ENCODE assay signal across 3 fruit fly cellular contexts in genomic region chr3R:32022088-32022487, dm6.
A peak's percentile ranks its signal among the peaks of the same experiment; 100 is the strongest.
TF ChIP-seq lines count a peak whose summit lies in the region.

No protein-coding gene starts in this region.

- TF ChIP-seq CTCF in whole organism, embryonic (GFP tag; optimal IDR thresholded peaks at IDR 0.05; lab: Kevin White, UChicago), result no peak

TF ChIP-seq in whole organism, embryonic, 481 proteins besides CTCF, POLR2A, EP300 and RAD21:
- TF ChIP-seq exex (tag; optimal IDR thresholded peaks at IDR 0.05; lab: Kevin White, UChicago) (no peak), CG1792 (GFP tag; optimal IDR thresholded peaks at IDR 0.05; lab: Kevin White, UChicago) (no peak), CG12659 (GFP tag; optimal IDR thresholded peaks at IDR 0.05; lab: Kevin White, UChicago) (no peak), B-H2 (GFP tag; optimal IDR thresholded peaks at IDR 0.05; lab: Kevin White, UChicago) (peak; percentile 34), CG18764 (GFP tag; optimal IDR thresholded peaks at IDR 0.05; lab: Kevin White, UChicago) (no peak), ase (GFP tag; IDR thresholded peaks at IDR 0.05; lab: Robert Waterston, UW) (no peak), grn (GFP tag; optimal IDR thresholded peaks at IDR 0.05; lab: Kevin White, UChicago) (peak; percentile 47), CG9609 (GFP tag; optimal IDR thresholded peaks at IDR 0.05; lab: Kevin White, UChicago) (no peak), sens (GFP tag; lab: Kevin White, UChicago) (peak; percentile 73), CG6654 (GFP tag; optimal IDR thresholded peaks at IDR 0.05; lab: Kevin White, UChicago) (no peak), eve (GFP tag; optimal IDR thresholded peaks at IDR 0.05; lab: Kevin White, UChicago) (peak in 1 of 2 experiments; percentile 33), CG14050 (GFP tag; IDR thresholded peaks at IDR 0.05; lab: Robert Waterston, UW) (no peak), Bdp1 (GFP tag; optimal IDR thresholded peaks at IDR 0.05; lab: Kevin White, UChicago) (no peak), CG10209 (GFP tag; optimal IDR thresholded peaks at IDR 0.05; lab: Kevin White, UChicago) (peak; percentile 20), Med (GFP tag; lab: Kevin White, UChicago) (peak; percentile 59), scrt (GFP tag; optimal IDR thresholded peaks at IDR 0.05; lab: Kevin White, UChicago) (no peak), CG13424 (tag; optimal IDR thresholded peaks at IDR 0.05; lab: Kevin White, UChicago) (no peak), Kr (GFP tag; optimal IDR thresholded peaks at IDR 0.05; lab: Kevin White, UChicago) (no peak), CG3065 (GFP tag; optimal IDR thresholded peaks at IDR 0.05; lab: Kevin White, UChicago) (no peak), CG15073 (GFP tag; optimal IDR thresholded peaks at IDR 0.05; lab: Kevin White, UChicago) (no peak), C15 (GFP tag; IDR thresholded peaks at IDR 0.05; lab: Robert Waterston, UW) (no peak), sd (tag; optimal IDR thresholded peaks at IDR 0.05; lab: Kevin White, UChicago) (peak; percentile 38), Optix (GFP tag; IDR thresholded peaks at IDR 0.05; lab: Robert Waterston, UW) (no peak), CG12769 (tag; optimal IDR thresholded peaks at IDR 0.05; lab: Kevin White, UChicago) (peak; percentile 18), CG3163 (GFP tag; optimal IDR thresholded peaks at IDR 0.05; lab: Kevin White, UChicago) (no peak), Gug (GFP tag; IDR thresholded peaks at IDR 0.05; lab: Robert Waterston, UW) (no peak), Rx (GFP tag; IDR thresholded peaks at IDR 0.05; lab: Robert Waterston, UW) (no peak), gem (tag; optimal IDR thresholded peaks at IDR 0.05; lab: Kevin White, UChicago) (no peak), chinmo (GFP tag; IDR thresholded peaks at IDR 0.05; lab: Robert Waterston, UW; ENCODE audit: partially characterized antibody) (0 out of 4 replicates have a peak, but pooled peaks have one; percentile 67), ERR (GFP tag; optimal IDR thresholded peaks at IDR 0.05; lab: Kevin White, UChicago) (no peak)

TF ChIP-seq in whole organism, prepupa, 60 proteins besides CTCF, POLR2A, EP300 and RAD21:
- TF ChIP-seq CG34406 (GFP tag; optimal IDR thresholded peaks at IDR 0.05; lab: Kevin White, UChicago) (no peak), Eip78C (GFP tag; lab: Kevin White, UChicago) (peak; percentile 24), Sox14 (GFP tag; optimal IDR thresholded peaks at IDR 0.05; lab: Kevin White, UChicago) (no peak), CG6854 (GFP tag; optimal IDR thresholded peaks at IDR 0.05; lab: Kevin White, UChicago) (no peak), CG10631 (GFP tag; optimal IDR thresholded peaks at IDR 0.05; lab: Kevin White, UChicago) (peak; percentile 33), CG11762 (GFP tag; optimal IDR thresholded peaks at IDR 0.05; lab: Kevin White, UChicago; ENCODE audit: insufficient read depth) (no peak), fd85E (GFP tag; optimal IDR thresholded peaks at IDR 0.05; lab: Kevin White, UChicago) (no peak), dsx (GFP tag; optimal IDR thresholded peaks at IDR 0.05; lab: Kevin White, UChicago; ENCODE audit: poor library complexity, severe bottlenecking) (no peak), Eip75B (GFP tag; optimal IDR thresholded peaks at IDR 0.05; lab: Kevin White, UChicago) (no peak), Hr38 (GFP tag; optimal IDR thresholded peaks at IDR 0.05; lab: Kevin White, UChicago) (no peak), ss (GFP tag; optimal IDR thresholded peaks at IDR 0.05; lab: Kevin White, UChicago) (peak in 1 of 2 experiments; percentile 19), CG7368 (GFP tag; optimal IDR thresholded peaks at IDR 0.05; lab: Kevin White, UChicago) (no peak), CG3919 (GFP tag; optimal IDR thresholded peaks at IDR 0.05; lab: Kevin White, UChicago) (no peak)

TF ChIP-seq in whole organism, pupa, 21 proteins besides CTCF, POLR2A, EP300 and RAD21:
- TF ChIP-seq EcR (GFP tag; optimal IDR thresholded peaks at IDR 0.05; lab: Kevin White, UChicago), result peak; percentile 83
- no peak for TF ChIP-seq Pif1B (GFP tag; optimal IDR thresholded peaks at IDR 0.05; lab: Kevin White, UChicago)
- no peak for TF ChIP-seq CG8301 (tag; optimal IDR thresholded peaks at IDR 0.05; lab: Kevin White, UChicago)
- TF ChIP-seq CG14655 (GFP tag; optimal IDR thresholded peaks at IDR 0.05; lab: Kevin White, UChicago), result no peak
- no peak for TF ChIP-seq fd96Ca (GFP tag; IDR thresholded peaks at IDR 0.05; lab: Robert Waterston, UW)
